Fruit fly (Drosophila melanogaster): ENCODE data around the gene Rtel1.

Gene Rtel1

DNA sequence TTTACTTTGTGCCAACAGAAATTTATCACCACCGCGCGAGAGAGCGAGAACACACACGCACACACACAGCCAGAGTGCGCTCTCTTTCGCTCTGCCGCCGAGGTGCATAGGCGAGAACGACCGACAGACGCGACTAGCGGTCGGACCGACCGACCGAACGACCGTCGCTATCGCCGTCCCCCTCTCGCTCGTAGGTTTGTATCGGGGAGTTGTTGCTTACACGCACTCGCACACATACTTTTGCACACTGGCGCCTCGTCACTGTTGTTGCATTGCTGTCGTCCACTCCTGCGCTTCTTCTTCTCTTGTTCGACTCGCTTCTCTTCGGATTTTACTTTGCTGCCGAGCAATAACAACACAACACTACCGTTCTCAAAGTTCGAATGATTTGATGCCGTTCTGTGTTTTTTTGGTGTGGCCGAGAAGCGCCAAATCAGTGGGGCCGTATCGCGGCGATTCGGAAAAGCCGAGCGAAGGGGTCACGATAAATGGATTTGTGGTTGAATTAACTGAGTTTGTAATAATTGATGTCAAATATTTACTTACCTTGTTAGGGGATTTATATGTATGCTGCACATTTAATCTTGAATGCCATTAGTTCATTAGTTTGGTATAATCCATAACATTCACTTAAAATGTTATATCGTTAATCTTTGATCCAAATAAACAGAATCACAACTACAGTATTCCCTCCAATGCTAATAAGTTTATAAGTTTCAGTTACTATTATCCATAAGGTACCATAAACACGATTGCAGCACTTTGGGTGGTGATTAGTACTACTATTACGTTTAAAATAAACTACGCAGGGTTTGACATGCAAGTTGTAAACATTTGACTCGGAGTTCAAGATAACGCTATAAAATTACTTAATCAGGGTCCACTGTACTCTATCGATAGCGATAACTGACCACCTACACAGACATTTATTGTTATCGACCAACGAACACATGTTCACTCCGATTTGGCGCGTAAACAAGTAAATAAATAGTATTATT lies at the start of gene Rtel1, which contains the start of gene IntS6:
Rtel1 (plus strand) TSS at position 884 of the 998 bp plus-strand sequence.
IntS6 (minus strand) TSS at position 391 of the 998 bp plus-strand sequence.
- peak; percentile 71 for TF ChIP-seq Dif (GFP tag; optimal IDR thresholded peaks at IDR 0.05; ENCODE audit: partially characterized antibody)
- TF ChIP-seq OdsH (GFP tag; optimal IDR thresholded peaks at IDR 0.05) = peak; percentile 81
- peak; percentile 33 to 79 for TF ChIP-seq dl (GFP tag; optimal IDR thresholded peaks at IDR 0.05; ENCODE audit: insufficient read depth in 1 of 2, partially characterized antibody in 2 of 2)
- TF ChIP-seq ey (GFP tag; optimal IDR thresholded peaks at IDR 0.05) = peak; percentile 93
- TF ChIP-seq CG32264 (GFP tag; optimal IDR thresholded peaks at IDR 0.05) = peak; percentile 86
- peak; percentile 75 for TF ChIP-seq Hr83 (GFP tag; optimal IDR thresholded peaks at IDR 0.05; ENCODE audit: poor library complexity, severe bottlenecking)
- peak; percentile 95 for TF ChIP-seq HLH106 (tag; optimal IDR thresholded peaks at IDR 0.05)
- peak; percentile 75 for TF ChIP-seq Jra (GFP tag; optimal IDR thresholded peaks at IDR 0.05)
- TF ChIP-seq Dfd (GFP tag; optimal IDR thresholded peaks at IDR 0.05) = no peak
- peak; percentile 94 for TF ChIP-seq CG9705 (GFP tag; optimal IDR thresholded peaks at IDR 0.05)
- TF ChIP-seq Myc (optimal IDR thresholded peaks at IDR 0.05) = no peak
- peak; percentile 82 for TF ChIP-seq dmrt93B (GFP tag; optimal IDR thresholded peaks at IDR 0.05)
- TF ChIP-seq usp (GFP tag; optimal IDR thresholded peaks at IDR 0.05) = no peak
- TF ChIP-seq fru (GFP tag; optimal IDR thresholded peaks at IDR 0.05) = peak; percentile 91
- peak; percentile 73 for TF ChIP-seq brk (GFP tag; optimal IDR thresholded peaks at IDR 0.05)
- TF ChIP-seq Sp1 (GFP tag; optimal IDR thresholded peaks at IDR 0.05) = peak; percentile 91
- TF ChIP-seq h (GFP tag; optimal IDR thresholded peaks at IDR 0.05) = peak; percentile 92
- TF ChIP-seq tai (GFP tag; optimal IDR thresholded peaks at IDR 0.05) = no peak
- TF ChIP-seq Hnf4 (GFP tag; optimal IDR thresholded peaks at IDR 0.05) = peak; percentile 88
- no peak for TF ChIP-seq Abd-B (GFP tag; optimal IDR thresholded peaks at IDR 0.05)
- peak; percentile 56 for TF ChIP-seq dsf (GFP tag; optimal IDR thresholded peaks at IDR 0.05; ENCODE audit: borderline replicate concordance)
- no peak for TF ChIP-seq lola (GFP tag; optimal IDR thresholded peaks at IDR 0.05)
- TF ChIP-seq Rel (GFP tag; optimal IDR thresholded peaks at IDR 0.05) = no peak
- peak; percentile 71 for TF ChIP-seq Rel (tag; optimal IDR thresholded peaks at IDR 0.05)
- TF ChIP-seq br (GFP tag; optimal IDR thresholded peaks at IDR 0.05) = peak; percentile 87
- peak; percentile 88 for TF ChIP-seq sage (GFP tag; optimal IDR thresholded peaks at IDR 0.05)
- peak; percentile 35 for TF ChIP-seq jim (GFP tag; optimal IDR thresholded peaks at IDR 0.05)
- no peak for TF ChIP-seq Hr78 (GFP tag; optimal IDR thresholded peaks at IDR 0.05)
- peak; percentile 83 for TF ChIP-seq sv (GFP tag; optimal IDR thresholded peaks at IDR 0.05)
- TF ChIP-seq CrebA (GFP tag; optimal IDR thresholded peaks at IDR 0.05; ENCODE audit: borderline replicate concordance) = no peak
- TF ChIP-seq woc (GFP tag; optimal IDR thresholded peaks at IDR 0.05) = peak; percentile 95
- TF ChIP-seq foxo (GFP tag; optimal IDR thresholded peaks at IDR 0.05) = peak; percentile 58 to 94
- peak; percentile 82 for TF ChIP-seq psq (GFP tag; optimal IDR thresholded peaks at IDR 0.05)
- peak; percentile 42 for TF ChIP-seq Mio (GFP tag; optimal IDR thresholded peaks at IDR 0.05)
- peak; percentile 44 for TF ChIP-seq GATAd (GFP tag; optimal IDR thresholded peaks at IDR 0.05)
- no peak for TF ChIP-seq pan (optimal IDR thresholded peaks at IDR 0.05)
- TF ChIP-seq N (GFP tag; optimal IDR thresholded peaks at IDR 0.05) = no peak
- TF ChIP-seq rgr (GFP tag; optimal IDR thresholded peaks at IDR 0.05) = peak; percentile 88
- TF ChIP-seq Vsx2 (GFP tag; optimal IDR thresholded peaks at IDR 0.05; ENCODE audit: partially characterized antibody) = no peak

DNA sequence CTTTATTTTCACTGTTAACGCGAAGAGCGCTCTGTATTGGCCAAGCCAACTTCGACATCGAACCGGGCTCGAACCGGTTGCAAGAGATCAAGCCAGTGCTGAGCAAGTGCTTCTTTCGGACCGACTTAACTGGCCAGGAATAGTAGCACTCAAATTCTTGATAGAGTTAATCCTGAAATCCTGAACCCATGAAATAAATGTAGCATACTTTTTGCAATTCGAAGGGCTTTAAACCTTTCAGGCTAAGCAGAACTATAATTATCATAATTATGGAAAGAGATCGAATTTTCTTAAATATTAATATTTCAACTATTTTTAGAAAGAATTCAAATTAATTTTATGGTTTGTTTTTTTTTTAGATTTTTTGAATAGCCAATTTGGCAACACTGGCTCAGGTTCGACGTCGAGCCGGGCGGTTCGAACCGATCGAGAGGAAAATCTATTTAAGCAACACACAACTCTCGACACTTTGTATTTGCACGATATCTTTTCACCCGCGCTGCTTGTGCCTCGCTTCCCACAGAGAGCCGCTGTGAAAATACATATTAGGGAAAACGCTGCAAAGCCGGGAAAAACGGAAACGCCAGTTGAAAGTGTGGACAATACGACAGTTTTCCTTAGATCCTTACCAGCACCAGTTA lies 49.3 kb upstream of the Rtel1 start, which contains the start of gene AdamTS-B:
AdamTS-B (plus strand) TSS at position 471 of the 641 bp plus-strand sequence.
- TF ChIP-seq jim (GFP tag; optimal IDR thresholded peaks at IDR 0.05) (no peak), fru (GFP tag; optimal IDR thresholded peaks at IDR 0.05) (peak; percentile 72), dmrt93B (GFP tag; optimal IDR thresholded peaks at IDR 0.05) (peak; percentile 52), HLH106 (tag; optimal IDR thresholded peaks at IDR 0.05) (peak; percentile 74), Hnf4 (GFP tag; optimal IDR thresholded peaks at IDR 0.05) (no peak), dl (GFP tag; optimal IDR thresholded peaks at IDR 0.05; ENCODE audit: insufficient read depth in 1 of 2, partially characterized antibody in 2 of 2) (no peak), brk (GFP tag; optimal IDR thresholded peaks at IDR 0.05) (no peak), Hr78 (GFP tag; optimal IDR thresholded peaks at IDR 0.05) (no peak), usp (GFP tag; optimal IDR thresholded peaks at IDR 0.05) (no peak), OdsH (GFP tag; optimal IDR thresholded peaks at IDR 0.05) (peak; percentile 60), Rel (GFP tag; optimal IDR thresholded peaks at IDR 0.05) (no peak), Rel (tag; optimal IDR thresholded peaks at IDR 0.05) (no peak), GATAd (GFP tag; optimal IDR thresholded peaks at IDR 0.05) (no peak), N (GFP tag; optimal IDR thresholded peaks at IDR 0.05) (no peak), Abd-B (GFP tag; optimal IDR thresholded peaks at IDR 0.05) (no peak), rgr (GFP tag; optimal IDR thresholded peaks at IDR 0.05) (peak; percentile 35), pan (optimal IDR thresholded peaks at IDR 0.05) (no peak), foxo (GFP tag; optimal IDR thresholded peaks at IDR 0.05) (peak in 1 of 2 experiments; percentile 74), br (GFP tag; optimal IDR thresholded peaks at IDR 0.05) (peak; percentile 47), Myc (optimal IDR thresholded peaks at IDR 0.05) (peak; percentile 94), tai (GFP tag; optimal IDR thresholded peaks at IDR 0.05) (no peak), Mio (GFP tag; optimal IDR thresholded peaks at IDR 0.05) (no peak), h (GFP tag; optimal IDR thresholded peaks at IDR 0.05) (peak; percentile 49), Sp1 (GFP tag; optimal IDR thresholded peaks at IDR 0.05) (peak; percentile 59), Dif (GFP tag; optimal IDR thresholded peaks at IDR 0.05; ENCODE audit: partially characterized antibody) (no peak), lola (GFP tag; optimal IDR thresholded peaks at IDR 0.05) (no peak), Jra (GFP tag; optimal IDR thresholded peaks at IDR 0.05) (no peak), sv (GFP tag; optimal IDR thresholded peaks at IDR 0.05) (no peak), Vsx2 (GFP tag; optimal IDR thresholded peaks at IDR 0.05; ENCODE audit: partially characterized antibody) (no peak), sage (GFP tag; optimal IDR thresholded peaks at IDR 0.05) (no peak), Dfd (GFP tag; optimal IDR thresholded peaks at IDR 0.05) (no peak), CG32264 (GFP tag; optimal IDR thresholded peaks at IDR 0.05) (no peak), CrebA (GFP tag; optimal IDR thresholded peaks at IDR 0.05; ENCODE audit: borderline replicate concordance) (no peak), CG9705 (GFP tag; optimal IDR thresholded peaks at IDR 0.05) (peak; percentile 51), psq (GFP tag; optimal IDR thresholded peaks at IDR 0.05) (peak; percentile 22), dsf (GFP tag; optimal IDR thresholded peaks at IDR 0.05; ENCODE audit: borderline replicate concordance) (no peak)
